Fruit fly (Drosophila melanogaster): ENCODE measurements around the gene ghi.

ghi gene

dm6 chr3L:9469079-9469478, 17.4 kb downstream of the ghi start:
- no peak for TF ChIP-seq CTCF (optimal IDR thresholded peaks at IDR 0.05)
- TF ChIP-seq CG8478 (optimal IDR thresholded peaks at IDR 0.05) = no peak

dm6 chr3L:9471151-9471903, 19.7 kb downstream of the ghi start:
- no peak for TF ChIP-seq CTCF (optimal IDR thresholded peaks at IDR 0.05)
- no peak for TF ChIP-seq CG8478 (optimal IDR thresholded peaks at IDR 0.05)

- TF ChIP-seq CTCF (optimal IDR thresholded peaks at IDR 0.05) = peak; percentile 11 to 47
- TF ChIP-seq CG8478 (optimal IDR thresholded peaks at IDR 0.05) = no peak
These were observed 25.2 kb downstream of the ghi start, which contains the start of the genes Uch-L5 and Jarid2 for dm6 chr3L:9476829-9477228. Uch-L5 (minus strand) TSS chr3L:9476965. Jarid2 (plus strand) TSS chr3L:9477038.

dm6 chr3L:9487586-9487985, 35.9 kb downstream of the ghi start, which contains the start of gene pall:
pall (minus strand) TSS chr3L:9487790.
- TF ChIP-seq CTCF (optimal IDR thresholded peaks at IDR 0.05) (peak in 1 of 2 experiments; percentile 6), CG8478 (optimal IDR thresholded peaks at IDR 0.05) (no peak)

- TF ChIP-seq CTCF (optimal IDR thresholded peaks at IDR 0.05) (no peak), CG8478 (optimal IDR thresholded peaks at IDR 0.05) (no peak)
These were observed 37.5 kb downstream of the ghi start, which contains the start of gene CG32036 for dm6 chr3L:9489133-9489532. CG32036 (minus strand) TSS chr3L:9489233.

- TF ChIP-seq CTCF (optimal IDR thresholded peaks at IDR 0.05) (no peak), CG8478 (optimal IDR thresholded peaks at IDR 0.05) (no peak)
These were observed 38.0 kb downstream of the ghi start for dm6 chr3L:9489627-9490026.

dm6 chr3L:9490432-9490831, 38.8 kb downstream of the ghi start:
- TF ChIP-seq CTCF (optimal IDR thresholded peaks at IDR 0.05) = no peak
- no peak for TF ChIP-seq CG8478 (optimal IDR thresholded peaks at IDR 0.05)

- TF ChIP-seq CG8478 (optimal IDR thresholded peaks at IDR 0.05) = no peak
- no peak for TF ChIP-seq CTCF (optimal IDR thresholded peaks at IDR 0.05)
These were observed 39.7 kb downstream of the ghi start for dm6 chr3L:9491331-9491730.

dm6 chr3L:9492115-9492514, 40.4 kb downstream of the ghi start, which contains the start of gene CG32037:
CG32037 (minus strand) TSS chr3L:9492215.
- TF ChIP-seq CG8478 (optimal IDR thresholded peaks at IDR 0.05) (no peak), CTCF (optimal IDR thresholded peaks at IDR 0.05) (no peak)

- TF ChIP-seq CTCF (optimal IDR thresholded peaks at IDR 0.05) (no peak), CG8478 (optimal IDR thresholded peaks at IDR 0.05) (no peak)
These were observed 45.6 kb downstream of the ghi start for dm6 chr3L:9497249-9497648.

- TF ChIP-seq CG8478 (optimal IDR thresholded peaks at IDR 0.05) (no peak), CTCF (optimal IDR thresholded peaks at IDR 0.05) (no peak)
These were observed 46.4 kb downstream of the ghi start for dm6 chr3L:9497981-9498619.

- TF ChIP-seq CTCF (optimal IDR thresholded peaks at IDR 0.05) = no peak
- no peak for TF ChIP-seq CG8478 (optimal IDR thresholded peaks at IDR 0.05)
These were observed 48.5 kb downstream of the ghi start for dm6 chr3L:9499919-9500807.

dm6 chr3L:9501298-9501697, 49.6 kb downstream of the ghi start:
- no peak for TF ChIP-seq CTCF (optimal IDR thresholded peaks at IDR 0.05)
- TF ChIP-seq CG8478 (optimal IDR thresholded peaks at IDR 0.05) = no peak

- no peak for TF ChIP-seq CG8478 (optimal IDR thresholded peaks at IDR 0.05)
- TF ChIP-seq CTCF (optimal IDR thresholded peaks at IDR 0.05) = no peak
These were observed 50.6 kb downstream of the ghi start for dm6 chr3L:9502294-9502693.
